Worm (Caenorhabditis elegans) whole organism, L1 larva: ENCODE results near the gene srd-58.

Source experiments
- C16A3.4 ChIP-seq: fragments of 150-350 bp; optimal IDR thresholded peaks from 2 replicates; lab custom pipeline; 2014; ENCODE audit warnings: missing biosample characterization, missing genetic modification characterization
- F16B12.6 ChIP-seq: fragments of 150-350 bp; optimal IDR thresholded peaks from 2 replicates; lab custom pipeline; 2014; ENCODE audit warnings: missing biosample characterization, missing genetic modification characterization
- Y116A8C.19 ChIP-seq: sonication (generic microtip); optimal IDR thresholded peaks from 2 replicates; lab custom pipeline; 2016; ENCODE audit warnings: missing compliant biosample characterization, missing genetic modification characterization, borderline replicate concordance
- ama-1 ChIP-seq: fragments of 150-350 bp; optimal IDR thresholded peaks from 2 replicates; lab custom pipeline; 2014
- blmp-1 ChIP-seq: fragments of 150-350 bp; optimal IDR thresholded peaks from 2 replicates; lab custom pipeline; 2014; ENCODE audit warnings: missing biosample characterization, missing genetic modification characterization
- ceh-82 ChIP-seq, 3 experiments: fragments of 150-350 bp in 1 of 3; sonication (generic microtip) in 2 of 3; optimal IDR thresholded peaks; 2 replicates each; lab custom pipeline; 2014 to 2017; ENCODE audit warnings: missing biosample characterization in 3 of 3, missing genetic modification characterization in 3 of 3
- ceh-88 ChIP-seq: fragments of 200-800 bp; sonication (Bioruptor generic); IDR thresholded peaks from 2 replicates; pipeline ENCODE4 v1.3.6; 2022; ENCODE audit warnings: missing genetic modification characterization, missing compliant biosample characterization
- dsc-1 ChIP-seq: sonication (generic microtip); optimal IDR thresholded peaks from 2 replicates; lab custom pipeline; 2016; ENCODE audit warnings: mild to moderate bottlenecking, missing genetic modification characterization, missing compliant biosample characterization
- efl-1 ChIP-seq, 4 experiments: fragments of 150-350 bp; optimal IDR thresholded peaks in 3 of 4; peaks in 1 of 4; 1 replicate in 1 of 4; 2 replicates in 3 of 4; lab custom pipeline; 2014; ENCODE audit warnings: missing biosample characterization in 2 of 4, missing genetic modification characterization in 2 of 4, missing genetic modification reagents in 2 of 4
- efl-3 ChIP-seq: fragments of 200-800 bp; sonication (Bioruptor generic); optimal IDR thresholded peaks from 2 replicates; lab custom pipeline; 2018; ENCODE audit warnings: mild to moderate bottlenecking, missing genetic modification characterization, missing compliant biosample characterization
- egl-13 ChIP-seq: sonication (generic microtip); optimal IDR thresholded peaks from 2 replicates; lab custom pipeline; 2016; ENCODE audit warnings: missing genotype, missing genetic modification reagents, missing genetic modification characterization, missing compliant biosample characterization
- elt-3 ChIP-seq, 6 experiments: fragments of 150-350 bp in 1 of 6; sonication (generic microtip); optimal IDR thresholded peaks; 2 replicates each; lab custom pipeline; 2017 to 2018; ENCODE audit warnings: missing biosample characterization in 6 of 6, missing genetic modification characterization in 6 of 6, inconsistent platforms in 1 of 6
- fkh-10 ChIP-seq: sonication (generic microtip); optimal IDR thresholded peaks from 2 replicates; lab custom pipeline; 2017; ENCODE audit warnings: missing biosample characterization, missing genetic modification reagents, missing genetic modification characterization
- fos-1 ChIP-seq: fragments of 150-350 bp; optimal IDR thresholded peaks from 2 replicates; lab custom pipeline; 2014; ENCODE audit warnings: missing biosample characterization, missing genetic modification characterization
- grh-1 ChIP-seq: fragments of 200-800 bp; sonication (Bioruptor generic); IDR thresholded peaks from 2 replicates; pipeline ENCODE4 v1.3.6; 2022; ENCODE audit warnings: missing genetic modification reagents, missing genetic modification characterization, missing compliant biosample characterization
- hlh-17 ChIP-seq: fragments of 200-800 bp; sonication (Bioruptor generic); optimal IDR thresholded peaks from 2 replicates; lab custom pipeline; 2018; ENCODE audit warnings: missing genetic modification characterization, mild to moderate bottlenecking, missing compliant biosample characterization, moderate library complexity, borderline replicate concordance
- hlh-4 ChIP-seq: sonication (generic microtip); optimal IDR thresholded peaks from 2 replicates; lab custom pipeline; 2016; ENCODE audit warnings: mild to moderate bottlenecking, missing genetic modification characterization, missing compliant biosample characterization
- jun-1 ChIP-seq: fragments of 150-350 bp; optimal IDR thresholded peaks from 2 replicates; lab custom pipeline; 2014; ENCODE audit warnings: missing biosample characterization, missing genetic modification reagents, missing genetic modification characterization
- lin-13 ChIP-seq: fragments of 150-350 bp; optimal IDR thresholded peaks from 2 replicates; lab custom pipeline; 2014; ENCODE audit warnings: missing biosample characterization, missing genetic modification reagents, missing genetic modification characterization
- lin-14 ChIP-seq: fragments of 200-800 bp; sonication (Bioruptor generic); optimal IDR thresholded peaks from 2 replicates; lab custom pipeline; 2018; ENCODE audit warnings: mild to moderate bottlenecking, missing genetic modification characterization, moderate library complexity, missing compliant biosample characterization
- lin-35 ChIP-seq, 2 experiments: fragments of 150-350 bp; optimal IDR thresholded peaks; 2 replicates each; lab custom pipeline; 2014; ENCODE audit warnings: missing biosample characterization in 2 of 2, missing genetic modification characterization in 2 of 2, missing genetic modification reagents in 2 of 2
- lin-39 ChIP-seq: fragments of 150-350 bp; optimal IDR thresholded peaks from 2 replicates; lab custom pipeline; 2014; ENCODE audit warnings: missing biosample characterization, missing genetic modification reagents, missing genetic modification characterization
- lir-3 ChIP-seq: sonication (generic microtip); optimal IDR thresholded peaks from 2 replicates; lab custom pipeline; 2016; ENCODE audit warnings: mild to moderate bottlenecking, missing genetic modification characterization, moderate library complexity, missing compliant biosample characterization; ENCODE audit not compliant: poor library complexity
- mab-9 ChIP-seq: fragments of 200-800 bp; sonication (Bioruptor generic); IDR thresholded peaks from 2 replicates; pipeline ENCODE4 v1.3.6; 2022; ENCODE audit warnings: missing genetic modification reagents, missing genetic modification characterization, missing compliant biosample characterization
- mep-1 ChIP-seq: fragments of 150-350 bp; optimal IDR thresholded peaks from 2 replicates; lab custom pipeline; 2014; ENCODE audit warnings: missing biosample characterization, missing genetic modification characterization
- nhr-11 ChIP-seq: fragments of 150-350 bp; optimal IDR thresholded peaks from 2 replicates; lab custom pipeline; 2014; ENCODE audit warnings: missing biosample characterization, missing genetic modification characterization
- nhr-12 ChIP-seq: sonication (generic microtip); optimal IDR thresholded peaks from 2 replicates; lab custom pipeline; 2017; ENCODE audit warnings: missing biosample characterization, missing genetic modification characterization
- nhr-19 ChIP-seq: fragments of 200-800 bp; sonication (Bioruptor generic); conservative IDR thresholded peaks from 2 replicates; pipeline ENCODE4 v1.3.6; 2022; ENCODE audit warnings: missing genetic modification characterization, missing compliant biosample characterization
- nhr-20 ChIP-seq: sonication (generic microtip); optimal IDR thresholded peaks from 2 replicates; lab custom pipeline; 2016; ENCODE audit warnings: mild to moderate bottlenecking, missing genetic modification characterization, missing compliant biosample characterization
- nhr-28 ChIP-seq: fragments of 150-350 bp; optimal IDR thresholded peaks from 2 replicates; lab custom pipeline; 2014; ENCODE audit warnings: missing biosample characterization, missing genetic modification characterization
- nhr-71 ChIP-seq: sonication (generic microtip); optimal IDR thresholded peaks from 2 replicates; lab custom pipeline; 2016; ENCODE audit warnings: mild to moderate bottlenecking, missing genetic modification characterization, moderate library complexity, missing compliant biosample characterization
- nhr-77 ChIP-seq: fragments of 150-350 bp; optimal IDR thresholded peaks from 2 replicates; lab custom pipeline; 2014; ENCODE audit warnings: missing biosample characterization, missing genetic modification characterization
- nhr-84 ChIP-seq: sonication (generic microtip); optimal IDR thresholded peaks from 2 replicates; lab custom pipeline; 2017; ENCODE audit warnings: missing biosample characterization, missing genetic modification characterization
- nhr-85 ChIP-seq: sonication (generic microtip); peaks from one replicate; lab custom pipeline; 2016; ENCODE audit warnings: missing genetic modification characterization, inconsistent platforms, missing compliant biosample characterization
- pqm-1 ChIP-seq: sonication (generic microtip); optimal IDR thresholded peaks from 3 replicates; lab custom pipeline; 2017; ENCODE audit warnings: missing biosample characterization, missing genetic modification characterization
- skn-1 ChIP-seq: fragments of 150-350 bp; optimal IDR thresholded peaks from 2 replicates; lab custom pipeline; 2014; ENCODE audit warnings: missing biosample characterization, missing genetic modification characterization
- snu-23 ChIP-seq: sonication (generic microtip); optimal IDR thresholded peaks from 2 replicates; lab custom pipeline; 2016; ENCODE audit warnings: missing genetic modification characterization, missing compliant biosample characterization
- sox-4 ChIP-seq: sonication (generic microtip); optimal IDR thresholded peaks from 2 replicates; lab custom pipeline; 2016; ENCODE audit warnings: missing genetic modification characterization, missing compliant biosample characterization
- sup-37 ChIP-seq: fragments of 200-800 bp; sonication (Bioruptor generic); optimal IDR thresholded peaks from 2 replicates; lab custom pipeline; 2018; ENCODE audit warnings: mild to moderate bottlenecking, missing genetic modification characterization, missing compliant biosample characterization
- swsn-7 ChIP-seq: sonication (generic microtip); optimal IDR thresholded peaks from 2 replicates; lab custom pipeline; 2016; ENCODE audit warnings: missing genetic modification characterization, missing compliant biosample characterization
- tlp-1 ChIP-seq: fragments of 150-350 bp; optimal IDR thresholded peaks from 2 replicates; lab custom pipeline; 2014; ENCODE audit warnings: missing biosample characterization, missing genetic modification characterization
- unc-30 ChIP-seq: sonication (generic microtip); optimal IDR thresholded peaks from 2 replicates; lab custom pipeline; 2017; ENCODE audit warnings: missing biosample characterization, missing genetic modification characterization
- unc-98 ChIP-seq: fragments of 200-800 bp; sonication (Bioruptor generic); IDR thresholded peaks from 2 replicates; pipeline ENCODE4 v1.3.6; 2022; ENCODE audit warnings: missing genetic modification characterization, missing compliant biosample characterization
- xbp-1 ChIP-seq: sonication (generic microtip); optimal IDR thresholded peaks from 2 replicates; lab custom pipeline; 2016; ENCODE audit warnings: missing genetic modification characterization, missing compliant biosample characterization
- zip-4 ChIP-seq: fragments of 200-800 bp; sonication (Bioruptor generic); optimal IDR thresholded peaks from 2 replicates; lab custom pipeline; 2018; ENCODE audit warnings: mild to moderate bottlenecking, missing genetic modification characterization, moderate library complexity, missing compliant biosample characterization
- ztf-11 ChIP-seq, 2 experiments: sonication (generic microtip); optimal IDR thresholded peaks; 2 replicates each; lab custom pipeline; 2016 to 2017; ENCODE audit warnings: missing genetic modification characterization in 2 of 2, missing biosample characterization in 1 of 2, missing compliant biosample characterization in 1 of 2

The srd-58 gene

DNA sequence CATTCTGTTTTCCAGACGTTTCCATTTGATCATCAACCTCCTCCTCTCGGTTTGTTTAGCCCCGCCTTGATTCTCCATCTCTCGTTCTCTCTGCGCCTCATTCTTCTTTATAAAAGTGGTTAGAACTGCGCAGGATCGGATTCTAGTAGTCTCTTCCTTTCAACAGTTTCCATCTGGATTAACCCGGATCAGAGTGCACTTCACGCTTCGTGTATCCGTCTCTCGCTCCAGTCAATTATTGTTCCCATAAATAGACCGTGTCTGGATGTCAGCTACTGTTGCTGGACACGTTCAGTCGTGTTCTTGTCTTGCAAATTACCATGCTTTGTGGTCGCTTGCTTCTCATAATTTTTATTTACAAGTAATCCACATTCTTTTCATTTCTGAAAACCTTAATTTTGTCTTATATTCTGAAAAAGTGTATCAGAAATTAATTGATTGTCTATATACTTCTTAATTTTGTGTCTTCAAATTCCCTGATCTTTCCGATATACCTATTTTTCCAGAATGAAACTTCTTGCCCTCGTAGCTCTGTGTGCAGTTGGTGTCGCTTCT, 23.9 kb upstream of the srd-58 start, which contains the start of gene F32A5.4:
Gene F32A5.4, plus strand, starts transcription at position 505 of the 555 bp plus-strand sequence.
- TF ChIP-seq nhr-20 (tag; lab: Kevin White, UChicago) (peak; percentile 17), lin-14 (GFP tag; lab: Kevin White, UChicago) (peak; percentile 22), blmp-1 (peak; percentile 40), unc-98 (GFP tag; lab: Robert Waterston, UW) (no peak), fkh-10 (GFP tag; lab: Kevin White, UChicago) (no peak), mep-1 (tag; lab: Kevin White, UChicago) (peak; percentile 4), ama-1 (lab: Kevin White, UChicago) (peak; percentile 6), swsn-7 (peak; percentile 19), lin-13 (no peak), grh-1 (GFP tag; lab: Robert Waterston, UW) (peak; percentile 38), nhr-71 (tag; lab: Kevin White, UChicago) (peak; percentile 4), efl-1 (optimal IDR thresholded peaks at IDR 0.05; lab: Kevin White, UChicago) (no peak), efl-1 (GFP tag; optimal IDR thresholded peaks at IDR 0.05 in 1 of 2; lab: Kevin White, UChicago) (peak in 1 of 2 experiments; percentile 75), mab-9 (no peak), nhr-85 (tag; lab: Kevin White, UChicago) (peak; percentile 69)

DNA sequence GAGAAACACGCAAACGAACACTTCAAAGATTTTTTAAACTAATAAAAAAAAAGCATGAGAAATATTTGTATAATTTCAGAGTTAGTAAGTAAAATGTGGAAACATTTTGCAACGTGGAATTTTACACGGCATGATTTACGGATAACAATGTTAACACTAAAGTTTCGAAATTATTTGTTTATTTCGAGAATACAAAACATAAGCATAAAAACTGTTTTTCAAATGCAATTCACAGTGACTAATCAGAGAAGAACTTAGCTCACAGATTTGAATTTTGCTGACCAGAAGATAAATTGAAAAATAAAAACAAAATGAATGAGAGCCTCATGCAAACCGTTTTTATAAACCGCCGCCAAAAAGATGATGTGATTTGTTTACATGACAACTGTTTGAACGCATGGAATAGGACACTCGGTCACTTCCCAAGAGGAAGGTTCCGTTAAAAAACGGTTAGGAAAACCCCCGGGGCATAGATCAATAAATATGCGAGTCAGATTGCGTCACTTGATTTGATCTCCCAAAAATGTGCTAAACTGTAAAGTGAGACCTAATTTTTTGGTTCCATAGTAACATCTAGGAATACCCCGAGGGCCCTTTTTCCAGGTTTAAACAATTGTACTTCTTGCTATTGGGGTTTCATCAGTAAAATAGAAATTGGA, 21.1 kb upstream of the srd-58 start, which contains the start of gene clh-3:
Gene clh-3, minus strand, starts transcription at position 51 of the 659 bp plus-strand sequence.
- TF ChIP-seq dsc-1 (tag; lab: Kevin White, UChicago) (no peak), ceh-82 (tag; optimal IDR thresholded peaks at IDR 0.05; lab: Kevin White, UChicago) (no peak), sup-37 (GFP tag; lab: Kevin White, UChicago) (no peak), nhr-71 (tag; lab: Kevin White, UChicago) (no peak), egl-13 (tag; lab: Kevin White, UChicago) (no peak), zip-4 (GFP tag; lab: Kevin White, UChicago) (no peak), pqm-1 (tag; lab: Kevin White, UChicago) (no peak), Y116A8C.19 (tag; lab: Kevin White, UChicago) (no peak), blmp-1 (no peak), jun-1 (tag; lab: Kevin White, UChicago) (no peak), lin-14 (GFP tag; lab: Kevin White, UChicago) (no peak), efl-3 (GFP tag; lab: Kevin White, UChicago) (no peak), xbp-1 (tag; lab: Kevin White, UChicago) (no peak), lir-3 (tag; lab: Kevin White, UChicago) (no peak), nhr-84 (no peak), mab-9 (no peak), lin-39 (tag; lab: Kevin White, UChicago) (no peak), elt-3 (tag; optimal IDR thresholded peaks at IDR 0.05; lab: Kevin White, UChicago) (no peak), nhr-77 (tag; lab: Kevin White, UChicago) (no peak), nhr-12 (tag; lab: Kevin White, UChicago) (no peak)

DNA sequence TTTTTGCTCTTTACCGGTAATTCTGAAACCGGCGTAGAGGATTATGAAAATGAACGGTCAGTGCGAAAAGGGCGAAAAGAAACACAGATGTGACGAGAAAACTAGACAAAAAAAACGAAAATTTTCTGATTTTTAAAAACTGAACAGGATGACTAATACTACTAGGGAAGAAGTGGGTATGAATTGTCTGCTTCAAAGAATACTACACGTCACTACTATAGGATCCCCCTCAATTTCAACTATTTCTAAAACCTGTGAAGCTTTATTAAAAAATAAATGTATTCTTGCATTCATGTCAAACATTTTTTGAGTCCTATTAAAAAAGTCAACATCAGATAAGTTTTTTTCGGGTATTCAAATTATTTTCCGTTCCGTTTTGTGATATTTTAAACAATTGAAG, 19.2 kb upstream of the srd-58 start:
- TF ChIP-seq hlh-4 (no peak), ztf-11 (tag; optimal IDR thresholded peaks at IDR 0.05; lab: Kevin White, UChicago) (no peak), Y116A8C.19 (tag; lab: Kevin White, UChicago) (no peak), F16B12.6 (tag; lab: Kevin White, UChicago) (no peak), hlh-17 (no peak), nhr-11 (no peak), C16A3.4 (tag; lab: Kevin White, UChicago) (no peak), lin-13 (no peak), nhr-12 (tag; lab: Kevin White, UChicago) (no peak), sox-4 (tag; lab: Kevin White, UChicago) (no peak), skn-1 (no peak), fos-1 (tag; lab: Kevin White, UChicago) (no peak), blmp-1 (no peak), nhr-28 (no peak), lin-35 (GFP tag; optimal IDR thresholded peaks at IDR 0.05; lab: Kevin White, UChicago) (no peak), snu-23 (GFP tag; lab: Kevin White, UChicago) (no peak), nhr-19 (GFP tag; lab: Robert Waterston, UW) (no peak), unc-30 (no peak), ceh-88 (GFP tag; lab: Robert Waterston, UW) (no peak), tlp-1 (tag; lab: Kevin White, UChicago) (no peak)
